Worm (Caenorhabditis elegans) whole organism, young adult: ENCODE measurements around the gene abu-1.

Experiments
- F57A8.1 ChIP-seq: fragments of 200-800 bp; sonication (Bioruptor generic); optimal IDR thresholded peaks from 2 replicates; lab custom pipeline; 2018; ENCODE audit warnings: mild to moderate bottlenecking, missing genetic modification characterization, moderate library complexity, missing compliant biosample characterization
- Y53G8AR.9 ChIP-seq: fragments of 200-800 bp; sonication (Bioruptor generic); conservative IDR thresholded peaks from 2 replicates; pipeline ENCODE4 v1.3.6; 2022; ENCODE audit warnings: missing genetic modification reagents, missing genetic modification characterization, missing compliant biosample characterization
- aptf-3 ChIP-seq: fragments of 200-800 bp; sonication (Bioruptor generic); IDR thresholded peaks from 2 replicates; pipeline ENCODE4 v1.3.6; 2022; ENCODE audit warnings: missing genetic modification characterization, missing compliant biosample characterization
- atf-7 ChIP-seq: sonication (generic microtip); optimal IDR thresholded peaks from 2 replicates; lab custom pipeline; 2017; ENCODE audit warnings: mild to moderate bottlenecking, missing genetic modification characterization, missing compliant biosample characterization
- chd-7 ChIP-seq: sonication (generic microtip); optimal IDR thresholded peaks from 2 replicates; lab custom pipeline; 2016; ENCODE audit warnings: mild to moderate bottlenecking, missing genetic modification characterization, moderate library complexity, missing compliant biosample characterization
- lin-54 ChIP-seq: fragments of 200-800 bp; sonication (Bioruptor generic); optimal IDR thresholded peaks from 2 replicates; lab custom pipeline; 2018; ENCODE audit warnings: mild to moderate bottlenecking, missing genetic modification characterization, missing compliant biosample characterization
- lsy-27 ChIP-seq: sonication (generic microtip); optimal IDR thresholded peaks from 2 replicates; lab custom pipeline; 2017; ENCODE audit warnings: missing genetic modification characterization, mild to moderate bottlenecking, missing compliant biosample characterization, antibody characterized with exemption, missing genotype, borderline replicate concordance; ENCODE audit not compliant: insufficient read depth
- sea-2 ChIP-seq: fragments of 200-800 bp; sonication (Bioruptor generic); IDR thresholded peaks from 2 replicates; pipeline ENCODE4 v1.3.6; 2022; ENCODE audit warnings: missing genetic modification characterization, missing compliant biosample characterization
- snpc-4 ChIP-seq, 5 experiments: fragments of 150-350 bp in 1 of 5; sonication (generic microtip) in 4 of 5; optimal IDR thresholded peaks; 2 replicates each; lab custom pipeline; 2014 to 2018; ENCODE audit warnings: missing genetic modification characterization in 5 of 5, missing biosample characterization in 3 of 5, antibody characterized with exemption in 2 of 5, mild to moderate bottlenecking in 2 of 5, missing compliant biosample characterization in 2 of 5, missing genotype in 2 of 5, moderate library complexity in 2 of 5, missing genetic modification reagents in 1 of 5
- tlf-1 ChIP-seq: fragments of 200-800 bp; sonication (Bioruptor generic); optimal IDR thresholded peaks from 2 replicates; lab custom pipeline; 2018; ENCODE audit warnings: mild to moderate bottlenecking, missing genetic modification characterization, missing compliant biosample characterization
- zfh-2 ChIP-seq: fragments of 200-800 bp; sonication (Bioruptor generic); conservative IDR thresholded peaks from 2 replicates; pipeline ENCODE4 v1.3.6; 2022; ENCODE audit warnings: missing genetic modification reagents, missing genetic modification characterization, missing compliant biosample characterization

DNA sequence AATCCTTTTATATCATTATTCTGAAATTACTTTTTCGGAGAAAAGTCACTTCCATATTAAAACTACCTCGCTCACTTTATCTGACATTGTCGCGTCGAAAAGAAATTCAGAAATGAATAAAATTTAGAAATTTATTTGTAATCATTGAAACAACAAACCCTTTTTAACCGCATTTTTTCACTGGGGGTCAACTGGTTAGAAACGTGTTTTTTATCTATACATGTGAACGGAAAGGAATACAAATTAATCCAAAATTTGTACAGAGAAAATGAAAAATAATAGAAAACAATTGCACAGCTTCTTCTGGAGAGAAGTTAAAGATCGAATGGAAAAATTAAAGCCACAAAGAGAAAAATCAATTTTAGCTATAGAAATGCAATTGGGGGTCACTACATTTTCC lies 47.0 kb upstream of the abu-1 start, which contains the start of gene tag-314:
- TF ChIP-seq lsy-27 (tag; lab: Kevin White, UChicago): no peak
- no peak for TF ChIP-seq snpc-4 (GFP tag; optimal IDR thresholded peaks at IDR 0.05; lab: Kevin White, UChicago)
- TF ChIP-seq snpc-4 (tag; optimal IDR thresholded peaks at IDR 0.05; lab: Kevin White, UChicago): no peak
- no peak for TF ChIP-seq tlf-1 (GFP tag; lab: Kevin White, UChicago)
- TF ChIP-seq chd-7 (tag; lab: Kevin White, UChicago): no peak
- no peak for TF ChIP-seq Y53G8AR.9 (GFP tag; lab: Robert Waterston, UW)
- TF ChIP-seq sea-2 (GFP tag; lab: Robert Waterston, UW): no peak
- no peak for TF ChIP-seq zfh-2 (GFP tag; lab: Robert Waterston, UW)
- TF ChIP-seq atf-7 (tag; lab: Kevin White, UChicago): no peak
- TF ChIP-seq aptf-3 (GFP tag; lab: Robert Waterston, UW): no peak
- no peak for TF ChIP-seq lin-54 (GFP tag; lab: Kevin White, UChicago)
- no peak for TF ChIP-seq F57A8.1 (GFP tag; lab: Kevin White, UChicago)
